Fruit fly (Drosophila melanogaster) whole organism, prepupa: ENCODE measurements around the gene KdelR.

Experiments
- Blimp-1 ChIP-seq: fragments of 200-800 bp; sonication (Bioruptor generic); optimal IDR thresholded peaks from 3 replicates; lab custom pipeline; 2017; ENCODE audit warnings: missing biosample characterization, missing genetic modification characterization, mild to moderate bottlenecking, moderate library complexity, missing genetic modification reagents
- CG10631 ChIP-seq: fragments of 200-800 bp; sonication (Bioruptor generic); optimal IDR thresholded peaks from 2 replicates; lab custom pipeline; 2016; ENCODE audit warnings: missing biosample characterization, missing genetic modification characterization
- CG10669 ChIP-seq: fragments of 200-800 bp; sonication (Bioruptor generic); optimal IDR thresholded peaks from 3 replicates; lab custom pipeline; 2018; ENCODE audit warnings: missing biosample characterization, mild to moderate bottlenecking, missing genetic modification characterization, moderate library complexity
- CG11294 ChIP-seq: fragments of 200-800 bp; sonication (Bioruptor generic); IDR thresholded peaks from 2 replicates; pipeline ENCODE4 v1.3.6; 2022; ENCODE audit warnings: missing biosample characterization, missing genetic modification characterization
- CG11762 ChIP-seq: fragments of 200-800 bp; sonication (Bioruptor generic); optimal IDR thresholded peaks from 3 replicates; lab custom pipeline; 2016; ENCODE audit warnings: missing biosample characterization, missing genetic modification characterization; ENCODE audit not compliant: insufficient read depth
- CG11902 ChIP-seq: fragments of 200-800 bp; sonication (Bioruptor generic); optimal IDR thresholded peaks from 3 replicates; lab custom pipeline; 2016; ENCODE audit warnings: missing biosample characterization, missing genetic modification characterization
- CG15336 ChIP-seq: fragments of 200-800 bp; sonication (Bioruptor generic); IDR thresholded peaks from 2 replicates; pipeline ENCODE4 v1.3.6; 2022; ENCODE audit warnings: missing biosample characterization, missing genetic modification characterization
- CG1621 ChIP-seq: fragments of 200-800 bp; sonication (Bioruptor generic); optimal IDR thresholded peaks from 3 replicates; lab custom pipeline; 2018; ENCODE audit warnings: missing biosample characterization, mild to moderate bottlenecking, missing genetic modification characterization
- CG3032 ChIP-seq: fragments of 200-800 bp; optimal IDR thresholded peaks from 2 replicates; lab custom pipeline; 2019; ENCODE audit warnings: missing biosample characterization, mild to moderate bottlenecking, missing genetic modification characterization, moderate library complexity
- CG31627 ChIP-seq: fragments of 200-800 bp; sonication (Bioruptor generic); optimal IDR thresholded peaks from 3 replicates; lab custom pipeline; 2016; ENCODE audit warnings: missing biosample characterization, missing genetic modification characterization
- CG32006 ChIP-seq: fragments of 200-800 bp; sonication (Bioruptor generic); optimal IDR thresholded peaks from 3 replicates; lab custom pipeline; 2017; ENCODE audit warnings: missing biosample characterization, mild to moderate bottlenecking, missing genetic modification characterization
- CG3919 ChIP-seq: fragments of 200-800 bp; sonication (Bioruptor generic); optimal IDR thresholded peaks from 3 replicates; lab custom pipeline; 2016; ENCODE audit warnings: missing biosample characterization, missing genetic modification characterization
- CG6163 ChIP-seq: fragments of 200-800 bp; sonication (Bioruptor generic); IDR thresholded peaks from 3 replicates; pipeline ENCODE4 v1.3.6; 2022; ENCODE audit warnings: missing biosample characterization, missing genetic modification characterization
- CG6276 ChIP-seq: fragments of 200-800 bp; sonication (Bioruptor generic); optimal IDR thresholded peaks from 2 replicates; lab custom pipeline; 2017; ENCODE audit warnings: missing biosample characterization, mild to moderate bottlenecking, missing genetic modification characterization
- CG6854 ChIP-seq: fragments of 200-800 bp; sonication (Bioruptor generic); optimal IDR thresholded peaks from 2 replicates; lab custom pipeline; 2017; ENCODE audit warnings: missing biosample characterization, mild to moderate bottlenecking, missing genetic modification characterization
- CG7368 ChIP-seq: fragments of 200-800 bp; sonication (Bioruptor generic); optimal IDR thresholded peaks from 3 replicates; lab custom pipeline; 2016; ENCODE audit warnings: missing biosample characterization, missing genetic modification characterization
- CG9139 ChIP-seq: fragments of 200-800 bp; sonication (Bioruptor generic); optimal IDR thresholded peaks from 3 replicates; lab custom pipeline; 2017; ENCODE audit warnings: missing biosample characterization, mild to moderate bottlenecking, missing genetic modification characterization
- Eip75B ChIP-seq: fragments of 200-800 bp; sonication (Bioruptor generic); optimal IDR thresholded peaks from 3 replicates; lab custom pipeline; 2016; ENCODE audit warnings: missing biosample characterization, missing genetic modification characterization
- Eip78C ChIP-seq: fragments of 200-800 bp; sonication (Bioruptor generic); peaks from one replicate; lab custom pipeline; 2016; ENCODE audit warnings: missing biosample characterization, missing genetic modification characterization
- Eip93F ChIP-seq: fragments of 200-800 bp; sonication (Bioruptor generic); optimal IDR thresholded peaks from 2 replicates; lab custom pipeline; 2016; ENCODE audit warnings: missing biosample characterization, mild to moderate bottlenecking, missing genetic modification characterization
- Ets21C ChIP-seq: fragments of 200-800 bp; sonication (Bioruptor generic); optimal IDR thresholded peaks from 3 replicates; lab custom pipeline; 2016; ENCODE audit warnings: missing biosample characterization, missing genetic modification characterization
- Gug ChIP-seq: fragments of 200-800 bp; sonication (Bioruptor generic); IDR thresholded peaks from 2 replicates; pipeline ENCODE4 v1.3.6; 2022; ENCODE audit warnings: missing biosample characterization, missing genetic modification characterization
- Hr38 ChIP-seq: sonication (Bioruptor generic); optimal IDR thresholded peaks from 2 replicates; lab custom pipeline; 2016; ENCODE audit warnings: missing biosample characterization, missing genetic modification characterization
- Hr39 ChIP-seq: fragments of 200-800 bp; sonication (Bioruptor generic); optimal IDR thresholded peaks from 2 replicates; lab custom pipeline; 2016; ENCODE audit warnings: missing biosample characterization, missing genetic modification characterization
- Lpt ChIP-seq: fragments of 200-800 bp; sonication (Bioruptor generic); optimal IDR thresholded peaks from 3 replicates; lab custom pipeline; 2016; ENCODE audit warnings: missing biosample characterization, missing genetic modification characterization
- Met ChIP-seq: fragments of 200-800 bp; sonication (Bioruptor generic); optimal IDR thresholded peaks from 3 replicates; lab custom pipeline; 2016; ENCODE audit warnings: missing biosample characterization, missing genetic modification characterization
- OdsH ChIP-seq: fragments of 200-800 bp; sonication (Bioruptor generic); optimal IDR thresholded peaks from 3 replicates; lab custom pipeline; 2016; ENCODE audit warnings: missing biosample characterization, missing genetic modification characterization
- Smox ChIP-seq: fragments of 200-800 bp; sonication (Bioruptor generic); optimal IDR thresholded peaks from 3 replicates; lab custom pipeline; 2016; ENCODE audit warnings: missing biosample characterization, missing genetic modification characterization
- Sox102F ChIP-seq: fragments of 200-800 bp; sonication (Bioruptor generic); optimal IDR thresholded peaks from 2 replicates; lab custom pipeline; 2016; ENCODE audit warnings: missing biosample characterization, mild to moderate bottlenecking, missing genetic modification characterization
- Sox15 ChIP-seq: fragments of 200-800 bp; sonication (Bioruptor generic); optimal IDR thresholded peaks from 3 replicates; lab custom pipeline; 2016; ENCODE audit warnings: missing biosample characterization, missing genetic modification characterization
- achi ChIP-seq: fragments of 200-800 bp; sonication (Bioruptor generic); optimal IDR thresholded peaks from 3 replicates; lab custom pipeline; 2016; ENCODE audit warnings: missing biosample characterization, missing genetic modification characterization
- acj6 ChIP-seq: fragments of 200-800 bp; sonication (Bioruptor generic); optimal IDR thresholded peaks from 3 replicates; lab custom pipeline; 2016; ENCODE audit warnings: missing biosample characterization, missing genetic modification characterization
- dac ChIP-seq: fragments of 200-800 bp; sonication (Bioruptor generic); optimal IDR thresholded peaks from 2 replicates; lab custom pipeline; 2017; ENCODE audit warnings: missing biosample characterization, mild to moderate bottlenecking, missing genetic modification characterization
- dsx ChIP-seq: fragments of 200-800 bp; optimal IDR thresholded peaks from 3 replicates; lab custom pipeline; 2019; ENCODE audit warnings: missing biosample characterization, mild to moderate bottlenecking, missing genetic modification characterization, moderate library complexity; ENCODE audit not compliant: poor library complexity, severe bottlenecking
- eg ChIP-seq: fragments of 200-800 bp; sonication (Bioruptor generic); IDR thresholded peaks from 3 replicates; pipeline ENCODE4 v1.3.6; 2022; ENCODE audit warnings: missing biosample characterization, missing genetic modification characterization
- esn ChIP-seq: fragments of 200-800 bp; sonication (Bioruptor generic); optimal IDR thresholded peaks from 2 replicates; lab custom pipeline; 2016; ENCODE audit warnings: missing biosample characterization, mild to moderate bottlenecking, missing genetic modification characterization, moderate library complexity
- fd85E ChIP-seq: fragments of 200-800 bp; sonication (Bioruptor generic); optimal IDR thresholded peaks from 3 replicates; lab custom pipeline; 2016; ENCODE audit warnings: missing biosample characterization, missing genetic modification characterization
- fkh ChIP-seq: fragments of 200-800 bp; sonication (Bioruptor generic); optimal IDR thresholded peaks from 3 replicates; lab custom pipeline; 2017; ENCODE audit warnings: missing biosample characterization, mild to moderate bottlenecking, missing genetic modification characterization, moderate library complexity
- net ChIP-seq: fragments of 200-800 bp; sonication (Bioruptor generic); optimal IDR thresholded peaks from 3 replicates; lab custom pipeline; 2016; ENCODE audit warnings: missing biosample characterization, missing genetic modification characterization
- salr ChIP-seq, 2 experiments: fragments of 200-800 bp; sonication (Bioruptor generic); optimal IDR thresholded peaks; 3 replicates each; lab custom pipeline; 2016 to 2018; ENCODE audit warnings: missing biosample characterization in 2 of 2, missing genetic modification characterization in 2 of 2, mild to moderate bottlenecking in 1 of 2
- spab ChIP-seq: fragments of 200-800 bp; sonication (Bioruptor generic); optimal IDR thresholded peaks from 2 replicates; lab custom pipeline; 2017; ENCODE audit warnings: missing biosample characterization, mild to moderate bottlenecking, missing genetic modification characterization, missing genetic modification reagents
- ss ChIP-seq, 2 experiments: fragments of 200-800 bp; sonication (Bioruptor generic); optimal IDR thresholded peaks; 2 replicates in 1 of 2; 3 replicates in 1 of 2; lab custom pipeline; 2017 to 2018; ENCODE audit warnings: mild to moderate bottlenecking in 2 of 2, missing biosample characterization in 2 of 2, missing genetic modification characterization in 2 of 2, moderate library complexity in 1 of 2
- svp ChIP-seq: fragments of 200-800 bp; sonication (Bioruptor generic); peaks from one replicate; lab custom pipeline; 2016; ENCODE audit warnings: missing biosample characterization, missing genetic modification characterization
- topi ChIP-seq: fragments of 200-800 bp; sonication (Bioruptor generic); optimal IDR thresholded peaks from 3 replicates; lab custom pipeline; 2016; ENCODE audit warnings: missing biosample characterization, missing genetic modification characterization
- vri ChIP-seq: fragments of 200-800 bp; sonication (Bioruptor generic); optimal IDR thresholded peaks from 3 replicates; lab custom pipeline; 2016; ENCODE audit warnings: missing biosample characterization, mild to moderate bottlenecking, missing genetic modification characterization

KdelR gene

DNA sequence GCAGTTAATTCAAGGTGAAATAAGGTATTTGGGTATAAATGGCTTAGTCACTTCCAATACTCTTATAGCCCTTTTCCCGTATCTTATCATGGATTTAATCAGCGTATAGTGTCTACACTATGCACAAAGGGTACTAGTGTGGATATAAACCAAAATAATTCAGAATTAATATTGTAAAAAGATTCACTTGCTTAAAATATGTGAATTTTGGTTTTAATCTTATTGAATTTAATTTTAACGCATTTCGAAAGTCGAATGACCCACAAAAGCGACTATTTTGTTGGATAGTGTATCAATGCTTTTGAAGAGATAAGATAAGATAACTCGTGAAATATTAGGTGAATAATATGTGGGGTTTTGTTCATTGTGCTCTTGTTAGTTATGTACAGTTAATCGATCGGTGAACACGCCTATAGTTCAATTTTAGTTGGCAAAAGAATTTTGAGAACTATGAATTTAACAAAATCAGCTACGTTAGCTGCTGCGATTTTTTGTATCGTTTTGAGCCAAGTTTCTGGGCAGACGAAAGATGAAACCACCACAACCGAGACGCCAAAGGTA is 44.7 kb upstream of the KdelR start, which contains the start of gene CG5096 (continued):
- TF ChIP-seq CG3919 (GFP tag; lab: Kevin White, UChicago) (no peak), CG6854 (GFP tag; lab: Kevin White, UChicago) (no peak), esn (GFP tag; lab: Kevin White, UChicago) (peak; percentile 81), topi (GFP tag; lab: Kevin White, UChicago) (peak; percentile 76), Hr39 (GFP tag; lab: Kevin White, UChicago) (no peak), salr (GFP tag; optimal IDR thresholded peaks at IDR 0.05; lab: Kevin White, UChicago) (no peak), dsx (GFP tag; lab: Kevin White, UChicago) (peak; percentile 29), Eip93F (GFP tag; lab: Kevin White, UChicago) (peak; percentile 81), Eip78C (GFP tag; lab: Kevin White, UChicago) (peak; percentile 92), Smox (GFP tag; lab: Kevin White, UChicago) (no peak), achi (GFP tag; lab: Kevin White, UChicago) (no peak), Sox102F (no peak), net (GFP tag; lab: Kevin White, UChicago) (no peak), CG3032 (peak; percentile 39), Gug (GFP tag; lab: Robert Waterston, UW) (no peak; the same call in 1 of the 2 replicates), vri (GFP tag; lab: Kevin White, UChicago) (no peak), Blimp-1 (GFP tag; lab: Kevin White, UChicago) (no peak), eg (GFP tag; lab: Robert Waterston, UW) (no peak), spab (GFP tag; lab: Kevin White, UChicago) (no peak), CG7368 (GFP tag; lab: Kevin White, UChicago) (peak; percentile 51), CG11762 (GFP tag; lab: Kevin White, UChicago) (peak; percentile 34), CG11294 (GFP tag; lab: Robert Waterston, UW) (no peak), CG10631 (GFP tag; lab: Kevin White, UChicago) (peak; percentile 43), Sox15 (GFP tag; lab: Kevin White, UChicago) (no peak), Hr38 (GFP tag; lab: Kevin White, UChicago) (no peak), fkh (peak; percentile 33), Eip75B (peak; percentile 72), svp (GFP tag; lab: Kevin White, UChicago) (no peak), Ets21C (peak; percentile 37), Met (peak; percentile 80), ss (GFP tag; optimal IDR thresholded peaks at IDR 0.05; lab: Kevin White, UChicago) (no peak)

DNA sequence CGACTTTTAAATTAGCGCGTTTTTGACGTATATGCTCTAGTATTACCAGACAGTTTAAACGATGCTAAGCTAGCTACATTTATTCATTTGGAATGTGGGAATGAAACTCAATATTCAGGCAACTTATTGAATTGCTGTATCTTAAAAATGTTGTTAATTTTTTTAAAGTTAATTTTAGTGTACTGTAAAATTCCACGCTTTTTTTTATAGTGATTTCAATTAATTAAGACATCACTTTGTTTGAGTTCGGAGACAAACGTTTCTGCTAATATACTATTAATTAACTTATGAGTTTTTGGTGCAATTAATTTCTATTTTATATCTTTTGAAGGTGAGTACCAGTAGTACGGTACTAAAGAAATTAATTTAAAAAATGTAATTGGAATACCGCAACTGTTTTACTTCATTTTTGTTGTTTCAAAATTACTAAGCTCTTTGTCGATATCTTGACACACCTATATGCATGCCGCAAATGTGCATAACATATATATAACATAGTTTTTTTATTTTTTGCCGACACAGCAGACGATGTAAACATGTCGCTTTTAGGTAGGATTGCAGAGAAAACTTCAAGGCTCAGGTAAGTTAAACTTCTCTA is 40.4 kb upstream of the KdelR start, which contains the start of the genes Cdk1 and mRpS7:
TSS of gene Cdk1 (minus strand) at position 55 of the 598 bp plus-strand sequence.
TSS of gene mRpS7 (plus strand) at position 455 of the 598 bp plus-strand sequence.
- no peak for TF ChIP-seq CG32006 (GFP tag; lab: Kevin White, UChicago)
- no peak for TF ChIP-seq fd85E
- no peak; the same call in 1 of the 3 replicates for TF ChIP-seq eg (GFP tag; lab: Robert Waterston, UW)
- no peak for TF ChIP-seq Blimp-1 (GFP tag; lab: Kevin White, UChicago)
- peak; percentile 68 for TF ChIP-seq acj6
- TF ChIP-seq CG11762 (GFP tag; lab: Kevin White, UChicago), result peak; percentile 44
- no peak for TF ChIP-seq CG9139
- TF ChIP-seq CG11902, result peak; percentile 56
- no peak for TF ChIP-seq Eip93F (GFP tag; lab: Kevin White, UChicago)
- peak; percentile 71 for TF ChIP-seq CG3032
- no peak for TF ChIP-seq CG6276 (GFP tag; lab: Kevin White, UChicago)
- TF ChIP-seq CG10669 (GFP tag; lab: Kevin White, UChicago), result peak; percentile 67
- TF ChIP-seq CG7368 (GFP tag; lab: Kevin White, UChicago), result peak; percentile 22
- peak; percentile 28 for TF ChIP-seq dac (GFP tag; lab: Kevin White, UChicago)
- TF ChIP-seq vri (GFP tag; lab: Kevin White, UChicago), result no peak
- TF ChIP-seq CG11294 (GFP tag; lab: Robert Waterston, UW), result no peak; the same call in 1 of the 2 replicates
- peak; percentile 74 for TF ChIP-seq CG31627 (GFP tag; lab: Kevin White, UChicago)
- TF ChIP-seq Gug (GFP tag; lab: Robert Waterston, UW), result no peak
- TF ChIP-seq svp (GFP tag; lab: Kevin White, UChicago), result no peak
- TF ChIP-seq CG15336 (GFP tag; lab: Robert Waterston, UW), result peak; percentile 65
- no peak for TF ChIP-seq Sox102F
- peak; percentile 71 for TF ChIP-seq Hr39 (GFP tag; lab: Kevin White, UChicago)
- peak; percentile 77 for TF ChIP-seq esn (GFP tag; lab: Kevin White, UChicago)
- TF ChIP-seq achi (GFP tag; lab: Kevin White, UChicago), result peak; percentile 63
- TF ChIP-seq Lpt (GFP tag; lab: Kevin White, UChicago), result peak; percentile 48
- TF ChIP-seq Met, result peak; percentile 72
- peak in 1 of 2 experiments; percentile 68 for TF ChIP-seq ss (GFP tag; optimal IDR thresholded peaks at IDR 0.05; lab: Kevin White, UChicago)
- peak; percentile 91 for TF ChIP-seq Eip78C (GFP tag; lab: Kevin White, UChicago)
- TF ChIP-seq CG1621 (tag; lab: Kevin White, UChicago), result no peak
- TF ChIP-seq Smox (GFP tag; lab: Kevin White, UChicago), result peak; percentile 74
- TF ChIP-seq spab (GFP tag; lab: Kevin White, UChicago), result no peak
- TF ChIP-seq OdsH (GFP tag; lab: Kevin White, UChicago), result peak; percentile 78
- TF ChIP-seq CG6163 (GFP tag; lab: Robert Waterston, UW), result no peak
